Fruit fly (Drosophila melanogaster) whole organism, prepupa: Measurements from ENCODE around the gene lsn.

Experiments used
- CG10631 ChIP-seq: fragments of 200-800 bp; sonication (Bioruptor generic); optimal IDR thresholded peaks from 2 replicates; lab custom pipeline; 2016; ENCODE audit warnings: missing biosample characterization, missing genetic modification characterization
- CG11762 ChIP-seq: fragments of 200-800 bp; sonication (Bioruptor generic); optimal IDR thresholded peaks from 3 replicates; lab custom pipeline; 2016; ENCODE audit warnings: missing biosample characterization, missing genetic modification characterization; ENCODE audit not compliant: insufficient read depth
- CG11902 ChIP-seq: fragments of 200-800 bp; sonication (Bioruptor generic); optimal IDR thresholded peaks from 3 replicates; lab custom pipeline; 2016; ENCODE audit warnings: missing biosample characterization, missing genetic modification characterization
- CG15336 ChIP-seq: fragments of 200-800 bp; sonication (Bioruptor generic); IDR thresholded peaks from 2 replicates; pipeline ENCODE4 v1.3.6; 2022; ENCODE audit warnings: missing biosample characterization, missing genetic modification characterization
- CG1621 ChIP-seq: fragments of 200-800 bp; sonication (Bioruptor generic); optimal IDR thresholded peaks from 3 replicates; lab custom pipeline; 2018; ENCODE audit warnings: missing biosample characterization, mild to moderate bottlenecking, missing genetic modification characterization
- CG16779 ChIP-seq: fragments of 200-800 bp; sonication (Bioruptor generic); optimal IDR thresholded peaks from 3 replicates; lab custom pipeline; 2017; ENCODE audit warnings: missing biosample characterization, mild to moderate bottlenecking, missing genetic modification characterization
- CG3032 ChIP-seq: fragments of 200-800 bp; optimal IDR thresholded peaks from 2 replicates; lab custom pipeline; 2019; ENCODE audit warnings: missing biosample characterization, mild to moderate bottlenecking, missing genetic modification characterization, moderate library complexity
- CG31627 ChIP-seq: fragments of 200-800 bp; sonication (Bioruptor generic); optimal IDR thresholded peaks from 3 replicates; lab custom pipeline; 2016; ENCODE audit warnings: missing biosample characterization, missing genetic modification characterization
- CG32006 ChIP-seq: fragments of 200-800 bp; sonication (Bioruptor generic); optimal IDR thresholded peaks from 3 replicates; lab custom pipeline; 2017; ENCODE audit warnings: missing biosample characterization, mild to moderate bottlenecking, missing genetic modification characterization
- CG3919 ChIP-seq: fragments of 200-800 bp; sonication (Bioruptor generic); optimal IDR thresholded peaks from 3 replicates; lab custom pipeline; 2016; ENCODE audit warnings: missing biosample characterization, missing genetic modification characterization
- CG4318 ChIP-seq: fragments of 200-800 bp; sonication (Bioruptor generic); optimal IDR thresholded peaks from 3 replicates; lab custom pipeline; 2017; ENCODE audit warnings: missing biosample characterization, mild to moderate bottlenecking, missing genetic modification characterization
- CG6276 ChIP-seq: fragments of 200-800 bp; sonication (Bioruptor generic); optimal IDR thresholded peaks from 2 replicates; lab custom pipeline; 2017; ENCODE audit warnings: missing biosample characterization, mild to moderate bottlenecking, missing genetic modification characterization
- CG6808 ChIP-seq: fragments of 200-800 bp; sonication (Bioruptor generic); optimal IDR thresholded peaks from 3 replicates; lab custom pipeline; 2017; ENCODE audit warnings: missing biosample characterization, missing genetic modification characterization, mild to moderate bottlenecking, moderate library complexity, missing genetic modification reagents
- CG6854 ChIP-seq: fragments of 200-800 bp; sonication (Bioruptor generic); optimal IDR thresholded peaks from 2 replicates; lab custom pipeline; 2017; ENCODE audit warnings: missing biosample characterization, mild to moderate bottlenecking, missing genetic modification characterization
- CG8119 ChIP-seq: fragments of 200-800 bp; sonication (Bioruptor generic); IDR thresholded peaks from 3 replicates; pipeline ENCODE4 v1.3.6; 2022; ENCODE audit warnings: missing biosample characterization, missing genetic modification characterization
- CG8319 ChIP-seq: fragments of 200-800 bp; sonication (Bioruptor generic); optimal IDR thresholded peaks from 3 replicates; lab custom pipeline; 2016; ENCODE audit warnings: missing biosample characterization, missing genetic modification characterization
- CG9139 ChIP-seq: fragments of 200-800 bp; sonication (Bioruptor generic); optimal IDR thresholded peaks from 3 replicates; lab custom pipeline; 2017; ENCODE audit warnings: missing biosample characterization, mild to moderate bottlenecking, missing genetic modification characterization
- Eip75B ChIP-seq: fragments of 200-800 bp; sonication (Bioruptor generic); optimal IDR thresholded peaks from 3 replicates; lab custom pipeline; 2016; ENCODE audit warnings: missing biosample characterization, missing genetic modification characterization
- Eip78C ChIP-seq: fragments of 200-800 bp; sonication (Bioruptor generic); peaks from one replicate; lab custom pipeline; 2016; ENCODE audit warnings: missing biosample characterization, missing genetic modification characterization
- Eip93F ChIP-seq: fragments of 200-800 bp; sonication (Bioruptor generic); optimal IDR thresholded peaks from 2 replicates; lab custom pipeline; 2016; ENCODE audit warnings: missing biosample characterization, mild to moderate bottlenecking, missing genetic modification characterization
- Ets21C ChIP-seq: fragments of 200-800 bp; sonication (Bioruptor generic); optimal IDR thresholded peaks from 3 replicates; lab custom pipeline; 2016; ENCODE audit warnings: missing biosample characterization, missing genetic modification characterization
- Gug ChIP-seq: fragments of 200-800 bp; sonication (Bioruptor generic); IDR thresholded peaks from 2 replicates; pipeline ENCODE4 v1.3.6; 2022; ENCODE audit warnings: missing biosample characterization, missing genetic modification characterization
- Hr38 ChIP-seq: sonication (Bioruptor generic); optimal IDR thresholded peaks from 2 replicates; lab custom pipeline; 2016; ENCODE audit warnings: missing biosample characterization, missing genetic modification characterization
- Hr39 ChIP-seq: fragments of 200-800 bp; sonication (Bioruptor generic); optimal IDR thresholded peaks from 2 replicates; lab custom pipeline; 2016; ENCODE audit warnings: missing biosample characterization, missing genetic modification characterization
- Lpt ChIP-seq: fragments of 200-800 bp; sonication (Bioruptor generic); optimal IDR thresholded peaks from 3 replicates; lab custom pipeline; 2016; ENCODE audit warnings: missing biosample characterization, missing genetic modification characterization
- Met ChIP-seq: fragments of 200-800 bp; sonication (Bioruptor generic); optimal IDR thresholded peaks from 3 replicates; lab custom pipeline; 2016; ENCODE audit warnings: missing biosample characterization, missing genetic modification characterization
- OdsH ChIP-seq: fragments of 200-800 bp; sonication (Bioruptor generic); optimal IDR thresholded peaks from 3 replicates; lab custom pipeline; 2016; ENCODE audit warnings: missing biosample characterization, missing genetic modification characterization
- Smox ChIP-seq: fragments of 200-800 bp; sonication (Bioruptor generic); optimal IDR thresholded peaks from 3 replicates; lab custom pipeline; 2016; ENCODE audit warnings: missing biosample characterization, missing genetic modification characterization
- Sox102F ChIP-seq: fragments of 200-800 bp; sonication (Bioruptor generic); optimal IDR thresholded peaks from 2 replicates; lab custom pipeline; 2016; ENCODE audit warnings: missing biosample characterization, mild to moderate bottlenecking, missing genetic modification characterization
- Sox14 ChIP-seq: fragments of 200-800 bp; sonication (Bioruptor generic); optimal IDR thresholded peaks from 3 replicates; lab custom pipeline; 2016; ENCODE audit warnings: missing biosample characterization, missing genetic modification characterization
- Sox15 ChIP-seq: fragments of 200-800 bp; sonication (Bioruptor generic); optimal IDR thresholded peaks from 3 replicates; lab custom pipeline; 2016; ENCODE audit warnings: missing biosample characterization, missing genetic modification characterization
- acj6 ChIP-seq: fragments of 200-800 bp; sonication (Bioruptor generic); optimal IDR thresholded peaks from 3 replicates; lab custom pipeline; 2016; ENCODE audit warnings: missing biosample characterization, missing genetic modification characterization
- cyc ChIP-seq: fragments of 200-800 bp; sonication (Bioruptor generic); optimal IDR thresholded peaks from 3 replicates; lab custom pipeline; 2016; ENCODE audit warnings: missing biosample characterization, missing genetic modification characterization
- dac ChIP-seq: fragments of 200-800 bp; sonication (Bioruptor generic); optimal IDR thresholded peaks from 2 replicates; lab custom pipeline; 2017; ENCODE audit warnings: missing biosample characterization, mild to moderate bottlenecking, missing genetic modification characterization
- dsx ChIP-seq: fragments of 200-800 bp; optimal IDR thresholded peaks from 3 replicates; lab custom pipeline; 2019; ENCODE audit warnings: missing biosample characterization, mild to moderate bottlenecking, missing genetic modification characterization, moderate library complexity; ENCODE audit not compliant: poor library complexity, severe bottlenecking
- eg ChIP-seq: fragments of 200-800 bp; sonication (Bioruptor generic); IDR thresholded peaks from 3 replicates; pipeline ENCODE4 v1.3.6; 2022; ENCODE audit warnings: missing biosample characterization, missing genetic modification characterization
- esn ChIP-seq: fragments of 200-800 bp; sonication (Bioruptor generic); optimal IDR thresholded peaks from 2 replicates; lab custom pipeline; 2016; ENCODE audit warnings: missing biosample characterization, mild to moderate bottlenecking, missing genetic modification characterization, moderate library complexity
- fd59A ChIP-seq: fragments of 200-800 bp; sonication (Bioruptor generic); optimal IDR thresholded peaks from 2 replicates; lab custom pipeline; 2017; ENCODE audit warnings: missing biosample characterization, mild to moderate bottlenecking, missing genetic modification characterization, missing genetic modification reagents
- fd85E ChIP-seq: fragments of 200-800 bp; sonication (Bioruptor generic); optimal IDR thresholded peaks from 3 replicates; lab custom pipeline; 2016; ENCODE audit warnings: missing biosample characterization, missing genetic modification characterization
- fkh ChIP-seq: fragments of 200-800 bp; sonication (Bioruptor generic); optimal IDR thresholded peaks from 3 replicates; lab custom pipeline; 2017; ENCODE audit warnings: missing biosample characterization, mild to moderate bottlenecking, missing genetic modification characterization, moderate library complexity
- lz ChIP-seq: fragments of 200-800 bp; sonication (Bioruptor generic); optimal IDR thresholded peaks from 3 replicates; lab custom pipeline; 2016; ENCODE audit warnings: missing biosample characterization, missing genetic modification characterization
- net ChIP-seq: fragments of 200-800 bp; sonication (Bioruptor generic); optimal IDR thresholded peaks from 3 replicates; lab custom pipeline; 2016; ENCODE audit warnings: missing biosample characterization, missing genetic modification characterization
- pdm3 ChIP-seq: fragments of 200-800 bp; sonication (Bioruptor generic); optimal IDR thresholded peaks from 3 replicates; lab custom pipeline; 2016; ENCODE audit warnings: missing biosample characterization, missing genetic modification characterization
- salr ChIP-seq, 2 experiments: fragments of 200-800 bp; sonication (Bioruptor generic); optimal IDR thresholded peaks; 3 replicates each; lab custom pipeline; 2016 to 2018; ENCODE audit warnings: missing biosample characterization in 2 of 2, missing genetic modification characterization in 2 of 2, mild to moderate bottlenecking in 1 of 2
- spab ChIP-seq: fragments of 200-800 bp; sonication (Bioruptor generic); optimal IDR thresholded peaks from 2 replicates; lab custom pipeline; 2017; ENCODE audit warnings: missing biosample characterization, mild to moderate bottlenecking, missing genetic modification characterization, missing genetic modification reagents
- ss ChIP-seq, 2 experiments: fragments of 200-800 bp; sonication (Bioruptor generic); optimal IDR thresholded peaks; 2 replicates in 1 of 2; 3 replicates in 1 of 2; lab custom pipeline; 2017 to 2018; ENCODE audit warnings: mild to moderate bottlenecking in 2 of 2, missing biosample characterization in 2 of 2, missing genetic modification characterization in 2 of 2, moderate library complexity in 1 of 2
- svp ChIP-seq: fragments of 200-800 bp; sonication (Bioruptor generic); peaks from one replicate; lab custom pipeline; 2016; ENCODE audit warnings: missing biosample characterization, missing genetic modification characterization
- vri ChIP-seq: fragments of 200-800 bp; sonication (Bioruptor generic); optimal IDR thresholded peaks from 3 replicates; lab custom pipeline; 2016; ENCODE audit warnings: missing biosample characterization, mild to moderate bottlenecking, missing genetic modification characterization

lsn gene

dm6 chr3R:21827453-21828039 is 37.4 kb upstream of the lsn start (continued):
- TF ChIP-seq Hr39 (GFP tag; lab: Kevin White, UChicago) (peak; percentile 67), dac (no peak), fkh (GFP tag; lab: Kevin White, UChicago) (no peak), CG6276 (GFP tag; lab: Kevin White, UChicago) (no peak), CG6854 (no peak), CG8119 (no peak; the same call in 2 of the 3 replicates), Sox102F (GFP tag; lab: Kevin White, UChicago) (peak; percentile 71), Eip75B (GFP tag; lab: Kevin White, UChicago) (peak; percentile 25), CG4318 (GFP tag; lab: Kevin White, UChicago) (no peak), salr (GFP tag; optimal IDR thresholded peaks at IDR 0.05; lab: Kevin White, UChicago) (peak in 1 of 2 experiments; percentile 15), CG32006 (GFP tag; lab: Kevin White, UChicago) (peak; percentile 42), OdsH (GFP tag; lab: Kevin White, UChicago) (peak; percentile 65), net (GFP tag; lab: Kevin White, UChicago) (no peak), CG6808 (GFP tag; lab: Kevin White, UChicago) (no peak), ss (GFP tag; optimal IDR thresholded peaks at IDR 0.05; lab: Kevin White, UChicago) (peak in 1 of 2 experiments; percentile 1), fd85E (no peak), CG31627 (GFP tag; lab: Kevin White, UChicago) (peak; percentile 73), fd59A (no peak), Met (GFP tag; lab: Kevin White, UChicago) (peak; percentile 81), cyc (GFP tag; lab: Kevin White, UChicago) (peak; percentile 56), Eip93F (GFP tag; lab: Kevin White, UChicago) (no peak), Smox (peak; percentile 73), Sox14 (GFP tag; lab: Kevin White, UChicago) (peak; percentile 56), CG9139 (GFP tag; lab: Kevin White, UChicago) (no peak), dsx (GFP tag; lab: Kevin White, UChicago) (no peak), Lpt (GFP tag; lab: Kevin White, UChicago) (no peak)

dm6 chr3R:21828040-21828526 is 36.9 kb upstream of the lsn start:
- TF ChIP-seq Eip75B (GFP tag; lab: Kevin White, UChicago) (no peak), Met (GFP tag; lab: Kevin White, UChicago) (peak; percentile 22), CG1621 (tag; lab: Kevin White, UChicago) (no peak), dsx (GFP tag; lab: Kevin White, UChicago) (no peak), spab (GFP tag; lab: Kevin White, UChicago) (no peak), CG11902 (GFP tag; lab: Kevin White, UChicago) (peak; percentile 8), CG15336 (GFP tag; lab: Robert Waterston, UW) (peak; percentile 41; the same call in 1 of the 2 replicates), CG10631 (peak; percentile 41), eg (no peak), Gug (GFP tag; lab: Robert Waterston, UW) (no peak), CG8319 (GFP tag; lab: Kevin White, UChicago) (no peak), lz (GFP tag; lab: Kevin White, UChicago) (peak; percentile 44), vri (GFP tag; lab: Kevin White, UChicago) (no peak), CG11762 (no peak), net (GFP tag; lab: Kevin White, UChicago) (no peak), Lpt (GFP tag; lab: Kevin White, UChicago) (no peak), acj6 (GFP tag; lab: Kevin White, UChicago) (peak; percentile 12), Eip93F (GFP tag; lab: Kevin White, UChicago) (no peak), CG9139 (GFP tag; lab: Kevin White, UChicago) (no peak), Sox15 (GFP tag; lab: Kevin White, UChicago) (no peak), Hr38 (GFP tag; lab: Kevin White, UChicago) (no peak), OdsH (GFP tag; lab: Kevin White, UChicago) (peak; percentile 20), CG31627 (GFP tag; lab: Kevin White, UChicago) (peak; percentile 60), Hr39 (GFP tag; lab: Kevin White, UChicago) (peak; percentile 60), fkh (GFP tag; lab: Kevin White, UChicago) (peak; percentile 72), pdm3 (GFP tag; lab: Kevin White, UChicago) (peak; percentile 17), CG3032 (no peak), CG3919 (GFP tag; lab: Kevin White, UChicago) (no peak), svp (peak; percentile 56), Eip78C (GFP tag; lab: Kevin White, UChicago) (peak; percentile 73), esn (GFP tag; lab: Kevin White, UChicago) (peak; percentile 26), Ets21C (peak; percentile 25), CG16779 (no peak)
